Worm (Caenorhabditis elegans) whole organism, L4 larva: Measurements from ENCODE around the gene rdl-1.

Experiments used
- D1046.2 ChIP-seq: fragments of 200-800 bp; sonication (Bioruptor generic); IDR thresholded peaks from 2 replicates; pipeline ENCODE4 v1.3.6; 2022; ENCODE audit warnings: missing genetic modification characterization, missing compliant biosample characterization
- F37D6.2 ChIP-seq: sonication (generic microtip); optimal IDR thresholded peaks from 2 replicates; lab custom pipeline; 2016; ENCODE audit warnings: mild to moderate bottlenecking, missing genetic modification characterization, missing compliant biosample characterization
- R02D3.7 ChIP-seq: fragments of 150-350 bp; sonication (generic microtip); optimal IDR thresholded peaks from 3 replicates; lab custom pipeline; 2014; ENCODE audit warnings: missing biosample characterization, missing genetic modification characterization
- T26A8.4 ChIP-seq: fragments of 200-800 bp; sonication (Bioruptor generic); IDR thresholded peaks from 2 replicates; pipeline ENCODE4 v1.3.6; 2022; ENCODE audit warnings: missing genetic modification characterization, missing compliant biosample characterization
- Y105C5A.15 ChIP-seq: fragments of 200-800 bp; sonication (Bioruptor generic); IDR thresholded peaks from 2 replicates; pipeline ENCODE4 v1.3.6; 2022; ENCODE audit warnings: missing genetic modification characterization, missing compliant biosample characterization
- Y48G9A.11 ChIP-seq: fragments of 200-800 bp; sonication (Bioruptor generic); IDR thresholded peaks from 2 replicates; pipeline ENCODE4 v1.3.6; 2022; ENCODE audit warnings: missing genetic modification reagents, missing genetic modification characterization, missing compliant biosample characterization
- Y5F2A.4 ChIP-seq: fragments of 200-800 bp; sonication (Bioruptor generic); optimal IDR thresholded peaks from 2 replicates; lab custom pipeline; 2018; ENCODE audit warnings: mild to moderate bottlenecking, missing genetic modification characterization, missing compliant biosample characterization
- ZK337.2 ChIP-seq: fragments of 200-800 bp; sonication (Bioruptor generic); IDR thresholded peaks from 2 replicates; pipeline ENCODE4 v1.3.6; 2022; ENCODE audit warnings: missing genetic modification reagents, missing genetic modification characterization, missing compliant biosample characterization
- ZK546.5 ChIP-seq, 2 experiments: sonication (generic microtip); optimal IDR thresholded peaks; 2 replicates each; lab custom pipeline; 2017; ENCODE audit warnings: missing biosample characterization in 2 of 2, missing genetic modification characterization in 2 of 2
- aha-1 ChIP-seq: fragments of 150-350 bp; peaks from one replicate; lab custom pipeline; 2014; ENCODE audit warnings: missing biosample characterization, missing genetic modification characterization
- aly-2 ChIP-seq: sonication (generic microtip); optimal IDR thresholded peaks from 2 replicates; lab custom pipeline; 2018; ENCODE audit warnings: missing biosample characterization, missing genetic modification characterization
- arid-1 ChIP-seq: fragments of 200-800 bp; sonication (Bioruptor generic); conservative IDR thresholded peaks from 2 replicates; pipeline ENCODE4 v1.3.6; 2022; ENCODE audit warnings: missing genetic modification reagents, missing genetic modification characterization, missing compliant biosample characterization
- attf-4 ChIP-seq: sonication (generic microtip); optimal IDR thresholded peaks from 3 replicates; lab custom pipeline; 2017; ENCODE audit warnings: missing biosample characterization, missing genetic modification characterization
- ctbp-1 ChIP-seq: fragments of 200-800 bp; sonication (Bioruptor generic); IDR thresholded peaks from 2 replicates; pipeline ENCODE4 v1.3.6; 2022; ENCODE audit warnings: missing genetic modification reagents, missing genetic modification characterization, missing compliant biosample characterization
- daf-16 ChIP-seq, 3 experiments: sonication (generic microtip); optimal IDR thresholded peaks; 2 replicates each; lab custom pipeline; 2016 to 2017; ENCODE audit warnings: missing genetic modification characterization in 3 of 3, missing genetic modification reagents in 3 of 3, mild to moderate bottlenecking in 2 of 3, missing compliant biosample characterization in 2 of 3, missing biosample characterization in 1 of 3, moderate library complexity in 1 of 3
- dmd-6 ChIP-seq: fragments of 200-800 bp; sonication (Bioruptor generic); IDR thresholded peaks from 2 replicates; pipeline ENCODE4 v1.3.6; 2022; ENCODE audit warnings: missing genetic modification reagents, missing genetic modification characterization, missing compliant biosample characterization
- dmd-9 ChIP-seq: fragments of 200-800 bp; sonication (Bioruptor generic); IDR thresholded peaks from 2 replicates; pipeline ENCODE4 v1.3.6; 2022; ENCODE audit warnings: missing genetic modification reagents, missing genetic modification characterization, missing compliant biosample characterization
- dpl-1 ChIP-seq: fragments of 150-350 bp; optimal IDR thresholded peaks from 2 replicates; lab custom pipeline; 2014; ENCODE audit warnings: missing biosample characterization, missing genetic modification reagents, missing genetic modification characterization
- duxl-1 ChIP-seq: sonication (generic microtip); optimal IDR thresholded peaks from 2 replicates; lab custom pipeline; 2016; ENCODE audit warnings: mild to moderate bottlenecking, missing genetic modification characterization, moderate library complexity, missing compliant biosample characterization; ENCODE audit not compliant: poor library complexity
- dve-1 ChIP-seq: sonication (generic microtip); optimal IDR thresholded peaks from 2 replicates; lab custom pipeline; 2017; ENCODE audit warnings: antibody characterized with exemption, mild to moderate bottlenecking, missing genetic modification characterization, missing compliant biosample characterization; ENCODE audit not compliant: insufficient read depth
- egl-27 ChIP-seq: sonication (generic microtip); optimal IDR thresholded peaks from 3 replicates; lab custom pipeline; 2017; ENCODE audit warnings: missing biosample characterization, missing genetic modification reagents, missing genetic modification characterization
- fkh-10 ChIP-seq: fragments of 150-350 bp; optimal IDR thresholded peaks from 2 replicates; lab custom pipeline; 2014; ENCODE audit warnings: missing biosample characterization, missing genetic modification reagents, missing genetic modification characterization
- gei-8 ChIP-seq: fragments of 200-800 bp; sonication (Bioruptor generic); optimal IDR thresholded peaks from 2 replicates; lab custom pipeline; 2018; ENCODE audit warnings: mild to moderate bottlenecking, missing genetic modification characterization, missing compliant biosample characterization
- hlh-11 ChIP-seq: fragments of 200-800 bp; sonication (Bioruptor generic); optimal IDR thresholded peaks from 2 replicates; lab custom pipeline; 2018; ENCODE audit warnings: mild to moderate bottlenecking, missing genetic modification characterization, missing compliant biosample characterization
- hmg-1.1 ChIP-seq: fragments of 200-800 bp; sonication (Bioruptor generic); IDR thresholded peaks from 2 replicates; pipeline ENCODE4 v1.3.6; 2022; ENCODE audit warnings: missing genetic modification reagents, missing genetic modification characterization, missing compliant biosample characterization
- lim-7 ChIP-seq: fragments of 200-800 bp; sonication (Bioruptor generic); IDR thresholded peaks from 2 replicates; pipeline ENCODE4 v1.3.6; 2022; ENCODE audit warnings: missing genetic modification characterization, missing compliant biosample characterization
- lin-13 ChIP-seq: fragments of 150-350 bp; optimal IDR thresholded peaks from 2 replicates; lab custom pipeline; 2014; ENCODE audit warnings: missing biosample characterization, missing genetic modification reagents, missing genetic modification characterization
- lin-29 ChIP-seq: fragments of 200-800 bp; sonication (Bioruptor generic); IDR thresholded peaks from 2 replicates; pipeline ENCODE4 v1.3.6; 2022; ENCODE audit warnings: missing genetic modification reagents, missing genetic modification characterization, missing compliant biosample characterization
- lin-38 ChIP-seq: fragments of 200-800 bp; sonication (Bioruptor generic); IDR thresholded peaks from 2 replicates; pipeline ENCODE4 v1.3.6; 2022; ENCODE audit warnings: missing genetic modification reagents, missing genetic modification characterization, missing compliant biosample characterization
- lin-39 ChIP-seq: fragments of 150-350 bp; optimal IDR thresholded peaks from 2 replicates; lab custom pipeline; 2014; ENCODE audit warnings: missing biosample characterization, missing genetic modification reagents, missing genetic modification characterization
- lir-3 ChIP-seq: sonication (generic microtip); optimal IDR thresholded peaks from 2 replicates; lab custom pipeline; 2016; ENCODE audit warnings: mild to moderate bottlenecking, missing genetic modification characterization, missing compliant biosample characterization
- mdl-1 ChIP-seq, 2 experiments: fragments of 150-350 bp in 1 of 2; sonication (generic microtip) in 1 of 2; optimal IDR thresholded peaks; 2 replicates each; lab custom pipeline; 2014 to 2017; ENCODE audit warnings: missing biosample characterization in 2 of 2, missing genetic modification characterization in 2 of 2
- mep-1 ChIP-seq: fragments of 150-350 bp; sonication (generic microtip); optimal IDR thresholded peaks from 3 replicates; lab custom pipeline; 2014; ENCODE audit warnings: missing biosample characterization, missing genetic modification characterization
- nhr-102 ChIP-seq: sonication (generic microtip); optimal IDR thresholded peaks from 2 replicates; lab custom pipeline; 2016; ENCODE audit warnings: mild to moderate bottlenecking, missing genetic modification characterization, moderate library complexity, missing compliant biosample characterization
- nhr-11 ChIP-seq: fragments of 150-350 bp; optimal IDR thresholded peaks from 2 replicates; lab custom pipeline; 2014; ENCODE audit warnings: missing biosample characterization, missing genetic modification characterization
- nhr-111 ChIP-seq: fragments of 200-800 bp; sonication (Bioruptor generic); optimal IDR thresholded peaks from 2 replicates; lab custom pipeline; 2018; ENCODE audit warnings: mild to moderate bottlenecking, missing genetic modification characterization, missing compliant biosample characterization
- nhr-41 ChIP-seq: fragments of 200-800 bp; sonication (Bioruptor generic); IDR thresholded peaks from 2 replicates; pipeline ENCODE4 v1.3.6; 2022; ENCODE audit warnings: missing genetic modification reagents, missing genetic modification characterization, missing compliant biosample characterization
- nhr-77 ChIP-seq: fragments of 150-350 bp; optimal IDR thresholded peaks from 2 replicates; lab custom pipeline; 2014; ENCODE audit warnings: missing biosample characterization, missing genetic modification characterization
- pha-4 ChIP-seq, 2 experiments: fragments of 150-350 bp in 1 of 2; fragments of 200-800 bp in 1 of 2; sonication (Bioruptor generic) in 1 of 2; IDR thresholded peaks in 1 of 2; optimal IDR thresholded peaks in 1 of 2; 2 replicates each; pipeline versions ENCODE4 v1.3.6 to Lab custom; 2014 to 2022; ENCODE audit warnings: missing genetic modification characterization in 2 of 2, missing genetic modification reagents in 2 of 2, missing biosample characterization in 1 of 2, missing compliant biosample characterization in 1 of 2
- pqm-1 ChIP-seq: sonication (generic microtip); optimal IDR thresholded peaks from 2 replicates; lab custom pipeline; 2017; ENCODE audit warnings: missing biosample characterization, missing genetic modification characterization
- rbr-2 ChIP-seq: sonication (generic microtip); optimal IDR thresholded peaks from 2 replicates; lab custom pipeline; 2016; ENCODE audit warnings: missing genotype, missing genetic modification characterization, missing compliant biosample characterization
- sdz-12 ChIP-seq: fragments of 200-800 bp; sonication (Bioruptor generic); optimal IDR thresholded peaks from 2 replicates; lab custom pipeline; 2018; ENCODE audit warnings: mild to moderate bottlenecking, missing genetic modification characterization, missing compliant biosample characterization
- skn-1 ChIP-seq: fragments of 150-350 bp; optimal IDR thresholded peaks from 2 replicates; lab custom pipeline; 2014; ENCODE audit warnings: missing biosample characterization, missing genetic modification characterization
- snpc-4 ChIP-seq: fragments of 150-350 bp; optimal IDR thresholded peaks from 2 replicates; lab custom pipeline; 2014; ENCODE audit warnings: missing biosample characterization, missing genetic modification characterization
- spr-1 ChIP-seq: sonication (generic microtip); optimal IDR thresholded peaks from 2 replicates; lab custom pipeline; 2016; ENCODE audit warnings: mild to moderate bottlenecking, missing genetic modification characterization, missing compliant biosample characterization
- spr-3 ChIP-seq: fragments of 200-800 bp; sonication (Bioruptor generic); optimal IDR thresholded peaks from 2 replicates; lab custom pipeline; 2018; ENCODE audit warnings: mild to moderate bottlenecking, missing genetic modification characterization, missing compliant biosample characterization
- zfp-3 ChIP-seq: fragments of 200-800 bp; sonication (Bioruptor generic); conservative IDR thresholded peaks from 2 replicates; pipeline ENCODE4 v1.3.6; 2022; ENCODE audit warnings: missing genetic modification reagents, missing genetic modification characterization, missing compliant biosample characterization
- ztf-7 ChIP-seq: fragments of 150-350 bp; optimal IDR thresholded peaks from 2 replicates; lab custom pipeline; 2014; ENCODE audit warnings: missing biosample characterization, missing genetic modification characterization

The rdl-1 gene

DNA sequence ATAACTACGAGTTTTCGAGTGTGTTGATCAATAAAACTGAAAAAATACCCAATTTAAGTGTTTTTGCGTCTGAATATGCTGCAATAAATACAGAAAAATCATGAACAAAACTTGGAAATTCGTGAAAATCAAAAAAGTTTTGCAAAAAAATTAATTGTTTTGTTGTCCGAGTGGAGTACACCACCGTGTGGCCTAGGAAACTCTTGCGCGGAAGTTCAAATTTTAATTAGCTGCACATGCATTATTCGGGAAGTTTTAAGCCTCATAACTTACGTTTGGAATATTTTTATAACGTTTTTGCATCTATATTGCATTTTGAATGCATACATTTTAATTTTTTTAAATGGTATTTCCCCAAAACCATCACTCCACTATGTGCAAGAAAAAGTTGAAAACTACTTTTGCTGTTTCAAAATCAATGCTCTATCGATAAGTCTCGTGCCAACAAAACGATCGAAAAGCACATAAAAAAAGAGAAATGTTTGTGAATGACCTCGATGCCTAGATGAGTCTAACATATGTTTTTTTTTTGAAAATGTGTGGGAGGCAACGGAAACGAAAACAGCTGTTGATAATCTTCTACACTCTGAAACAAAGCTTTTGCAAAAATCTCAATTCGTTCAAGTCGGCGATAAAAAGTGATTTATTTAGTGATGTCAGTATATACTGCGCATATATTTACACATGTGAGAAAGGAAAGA is 46.5 kb upstream of the rdl-1 start (continued):
- no peak for TF ChIP-seq F37D6.2 (tag; lab: Kevin White, UChicago)
- TF ChIP-seq attf-4 (tag; lab: Kevin White, UChicago) = no peak
- peak; percentile 38; the same call in 1 of the 2 replicates for TF ChIP-seq dmd-6 (GFP tag; lab: Robert Waterston, UW)
- no peak for TF ChIP-seq hmg-1.1
- TF ChIP-seq Y48G9A.11 (GFP tag; lab: Robert Waterston, UW) = peak; percentile 50; the same call in 1 of the 2 replicates
- TF ChIP-seq ztf-7 (tag; lab: Kevin White, UChicago) = no peak
- TF ChIP-seq T26A8.4 (GFP tag; lab: Robert Waterston, UW) = no peak
- no peak for TF ChIP-seq ZK546.5 (tag; optimal IDR thresholded peaks at IDR 0.05; lab: Kevin White, UChicago)
- no peak for TF ChIP-seq zfp-3 (GFP tag; lab: Robert Waterston, UW)
- peak; percentile 60 for TF ChIP-seq aha-1 (tag; lab: Kevin White, UChicago)
- no peak for TF ChIP-seq arid-1
- no peak for TF ChIP-seq spr-1
- no peak for TF ChIP-seq lir-3 (tag; lab: Kevin White, UChicago)
- peak; percentile 49; the same call in 1 of the 2 replicates for TF ChIP-seq ZK337.2 (GFP tag; lab: Robert Waterston, UW)
- TF ChIP-seq dmd-9 = no peak
- TF ChIP-seq lim-7 = no peak
- no peak for TF ChIP-seq mdl-1 (tag; optimal IDR thresholded peaks at IDR 0.05; lab: Kevin White, UChicago)
- no peak for TF ChIP-seq daf-16 (GFP tag; optimal IDR thresholded peaks at IDR 0.05; lab: Kevin White, UChicago)
- TF ChIP-seq daf-16 (tag; optimal IDR thresholded peaks at IDR 0.05; lab: Kevin White, UChicago) = peak; percentile 24
- no peak for TF ChIP-seq nhr-77 (tag; lab: Kevin White, UChicago)
- no peak for TF ChIP-seq Y5F2A.4 (GFP tag; lab: Kevin White, UChicago)
- no peak for TF ChIP-seq egl-27 (tag; lab: Kevin White, UChicago)
- TF ChIP-seq lin-39 (tag; lab: Kevin White, UChicago) = no peak
- TF ChIP-seq pqm-1 (tag; lab: Kevin White, UChicago) = no peak
- no peak for TF ChIP-seq lin-13 (GFP tag; lab: Kevin White, UChicago)
- no peak for TF ChIP-seq skn-1 (tag; lab: Kevin White, UChicago)
- TF ChIP-seq snpc-4 = no peak
- no peak for TF ChIP-seq nhr-111 (GFP tag; lab: Kevin White, UChicago)
- TF ChIP-seq dve-1 = peak; percentile 41
- no peak for TF ChIP-seq duxl-1 (tag; lab: Kevin White, UChicago)
- no peak for TF ChIP-seq nhr-102
- TF ChIP-seq Y105C5A.15 (GFP tag; lab: Robert Waterston, UW) = no peak

DNA sequence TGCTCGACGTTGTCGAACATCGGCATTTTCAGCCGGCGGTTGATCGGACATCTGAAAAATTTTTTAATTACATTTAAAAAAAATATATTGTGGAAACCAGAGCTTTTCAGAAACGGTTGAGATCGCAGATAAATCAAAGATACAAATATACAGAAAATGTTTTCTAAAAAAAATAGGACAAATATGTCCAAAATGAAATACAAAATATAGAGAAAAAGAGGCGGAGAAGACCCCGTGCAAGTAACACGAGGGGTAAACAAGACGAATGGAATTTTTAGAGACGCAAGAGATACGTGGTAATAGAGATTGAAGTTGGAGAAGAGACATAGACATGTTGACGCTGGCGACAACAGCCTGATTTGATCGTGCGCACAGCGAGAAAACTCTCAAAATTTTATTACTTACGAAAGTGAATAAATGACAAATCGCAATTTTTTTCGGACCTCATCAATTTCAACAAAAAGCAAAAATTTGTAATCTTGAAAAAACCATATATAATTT is 45.7 kb upstream of the rdl-1 start, which contains the start of gene cdgs-1:
cdgs-1 (minus strand) TSS at position 51 of the 501 bp plus-strand sequence.
- TF ChIP-seq dpl-1 (peak; percentile 44), rbr-2 (peak; percentile 42), gei-8 (no peak), nhr-11 (tag; lab: Kevin White, UChicago) (peak; percentile 44), mep-1 (tag; lab: Kevin White, UChicago) (peak; percentile 48), dve-1 (peak; percentile 8), fkh-10 (GFP tag; lab: Kevin White, UChicago) (peak; percentile 51), ctbp-1 (peak; percentile 23; the same call in 1 of the 2 replicates), nhr-77 (tag; lab: Kevin White, UChicago) (peak; percentile 38), aly-2 (tag; lab: Kevin White, UChicago) (no peak), mdl-1 (tag; optimal IDR thresholded peaks at IDR 0.05; lab: Kevin White, UChicago) (peak; percentile 59 to 90), F37D6.2 (tag; lab: Kevin White, UChicago) (no peak), sdz-12 (GFP tag; lab: Kevin White, UChicago) (no peak), D1046.2 (GFP tag; lab: Robert Waterston, UW) (no peak), hmg-1.1 (0 out of 2 replicates have a peak, but pooled peaks have one; percentile 40), spr-3 (GFP tag; lab: Kevin White, UChicago) (no peak), R02D3.7 (tag; lab: Kevin White, UChicago) (no peak), lin-29 (GFP tag; lab: Robert Waterston, UW) (no peak), pha-4 (GFP tag; IDR thresholded peaks at IDR 0.05; lab: Robert Waterston, UW) (no peak), pha-4 (tag; optimal IDR thresholded peaks at IDR 0.05; lab: Kevin White, UChicago) (peak; percentile 26), nhr-41 (GFP tag; lab: Robert Waterston, UW) (no peak), hlh-11 (tag; lab: Kevin White, UChicago) (peak; percentile 72), lin-38 (GFP tag; lab: Robert Waterston, UW) (0 out of 2 replicates have a peak, but pooled peaks have one; percentile 8), daf-16 (GFP tag; optimal IDR thresholded peaks at IDR 0.05; lab: Kevin White, UChicago) (no peak), daf-16 (tag; optimal IDR thresholded peaks at IDR 0.05; lab: Kevin White, UChicago) (peak; percentile 94)
